Worm (Caenorhabditis elegans) whole organism, L1 larva: Measurements from ENCODE around the gene zif-1.
A peak's percentile ranks its signal among the peaks of the same experiment; 100 is the strongest.

Source experiments
- C04F5.9 ChIP-seq: sonication (generic microtip); optimal IDR thresholded peaks from 2 replicates; lab custom pipeline; 2016; ENCODE audit warnings: missing genetic modification characterization, missing compliant biosample characterization
- C16A3.4 ChIP-seq: fragments of 150-350 bp; optimal IDR thresholded peaks from 2 replicates; lab custom pipeline; 2014; ENCODE audit warnings: missing biosample characterization, missing genetic modification characterization
- aha-1 ChIP-seq: fragments of 150-350 bp; optimal IDR thresholded peaks from 2 replicates; lab custom pipeline; 2014; ENCODE audit warnings: missing biosample characterization, missing genetic modification characterization
- blmp-1 ChIP-seq: fragments of 150-350 bp; optimal IDR thresholded peaks from 2 replicates; lab custom pipeline; 2014; ENCODE audit warnings: missing biosample characterization, missing genetic modification characterization
- ceh-82 ChIP-seq, 3 experiments: fragments of 150-350 bp in 1 of 3; sonication (generic microtip) in 2 of 3; optimal IDR thresholded peaks; 2 replicates each; lab custom pipeline; 2014 to 2017; ENCODE audit warnings: missing biosample characterization in 3 of 3, missing genetic modification characterization in 3 of 3
- dpl-1 ChIP-seq, 3 experiments: fragments of 150-350 bp in 2 of 3; sonication (generic microtip) in 1 of 3; optimal IDR thresholded peaks; 2 replicates each; lab custom pipeline; 2014 to 2017; ENCODE audit warnings: missing biosample characterization in 3 of 3, missing genetic modification characterization in 3 of 3, missing genetic modification reagents in 3 of 3
- dsc-1 ChIP-seq: sonication (generic microtip); optimal IDR thresholded peaks from 2 replicates; lab custom pipeline; 2016; ENCODE audit warnings: mild to moderate bottlenecking, missing genetic modification characterization, missing compliant biosample characterization
- efl-1 ChIP-seq, 4 experiments: fragments of 150-350 bp; optimal IDR thresholded peaks in 3 of 4; peaks in 1 of 4; 1 replicate in 1 of 4; 2 replicates in 3 of 4; lab custom pipeline; 2014; ENCODE audit warnings: missing biosample characterization in 2 of 4, missing genetic modification characterization in 2 of 4, missing genetic modification reagents in 2 of 4
- elt-3 ChIP-seq, 6 experiments: fragments of 150-350 bp in 1 of 6; sonication (generic microtip); optimal IDR thresholded peaks; 2 replicates each; lab custom pipeline; 2017 to 2018; ENCODE audit warnings: missing biosample characterization in 6 of 6, missing genetic modification characterization in 6 of 6, inconsistent platforms in 1 of 6
- ets-5 ChIP-seq: fragments of 200-800 bp; sonication (Bioruptor generic); IDR thresholded peaks from 2 replicates; pipeline ENCODE4 v1.3.6; 2022; ENCODE audit warnings: missing genetic modification characterization, missing compliant biosample characterization
- fkh-10 ChIP-seq: sonication (generic microtip); optimal IDR thresholded peaks from 2 replicates; lab custom pipeline; 2017; ENCODE audit warnings: missing biosample characterization, missing genetic modification reagents, missing genetic modification characterization
- fkh-8 ChIP-seq: sonication (generic microtip); optimal IDR thresholded peaks from 2 replicates; lab custom pipeline; 2016; ENCODE audit warnings: mild to moderate bottlenecking, missing genetic modification characterization, missing compliant biosample characterization
- fos-1 ChIP-seq: fragments of 150-350 bp; optimal IDR thresholded peaks from 2 replicates; lab custom pipeline; 2014; ENCODE audit warnings: missing biosample characterization, missing genetic modification characterization
- hlh-17 ChIP-seq: fragments of 200-800 bp; sonication (Bioruptor generic); optimal IDR thresholded peaks from 2 replicates; lab custom pipeline; 2018; ENCODE audit warnings: missing genetic modification characterization, mild to moderate bottlenecking, missing compliant biosample characterization, moderate library complexity, borderline replicate concordance
- hlh-4 ChIP-seq: sonication (generic microtip); optimal IDR thresholded peaks from 2 replicates; lab custom pipeline; 2016; ENCODE audit warnings: mild to moderate bottlenecking, missing genetic modification characterization, missing compliant biosample characterization
- isw-1 ChIP-seq: fragments of 200-800 bp; sonication (Bioruptor generic); IDR thresholded peaks from 2 replicates; pipeline ENCODE4 v1.3.6; 2022; ENCODE audit warnings: missing genetic modification characterization, missing compliant biosample characterization
- lin-14 ChIP-seq: fragments of 200-800 bp; sonication (Bioruptor generic); optimal IDR thresholded peaks from 2 replicates; lab custom pipeline; 2018; ENCODE audit warnings: mild to moderate bottlenecking, missing genetic modification characterization, moderate library complexity, missing compliant biosample characterization
- lin-35 ChIP-seq, 2 experiments: fragments of 150-350 bp; optimal IDR thresholded peaks; 2 replicates each; lab custom pipeline; 2014; ENCODE audit warnings: missing biosample characterization in 2 of 2, missing genetic modification characterization in 2 of 2, missing genetic modification reagents in 2 of 2
- lir-3 ChIP-seq: sonication (generic microtip); optimal IDR thresholded peaks from 2 replicates; lab custom pipeline; 2016; ENCODE audit warnings: mild to moderate bottlenecking, missing genetic modification characterization, moderate library complexity, missing compliant biosample characterization; ENCODE audit not compliant: poor library complexity
- lsy-2 ChIP-seq, 2 experiments: fragments of 150-350 bp; optimal IDR thresholded peaks; 2 replicates each; lab custom pipeline; 2014; ENCODE audit warnings: missing biosample characterization in 2 of 2, missing genetic modification characterization in 2 of 2
- mdl-1 ChIP-seq, 2 experiments: fragments of 150-350 bp; optimal IDR thresholded peaks; 2 replicates each; lab custom pipeline; 2014 to 2017; ENCODE audit warnings: missing biosample characterization in 2 of 2, missing genetic modification characterization in 2 of 2, inconsistent platforms in 1 of 2
- mep-1 ChIP-seq: fragments of 150-350 bp; optimal IDR thresholded peaks from 2 replicates; lab custom pipeline; 2014; ENCODE audit warnings: missing biosample characterization, missing genetic modification characterization
- nhr-12 ChIP-seq: sonication (generic microtip); optimal IDR thresholded peaks from 2 replicates; lab custom pipeline; 2017; ENCODE audit warnings: missing biosample characterization, missing genetic modification characterization
- nhr-19 ChIP-seq: fragments of 200-800 bp; sonication (Bioruptor generic); conservative IDR thresholded peaks from 2 replicates; pipeline ENCODE4 v1.3.6; 2022; ENCODE audit warnings: missing genetic modification characterization, missing compliant biosample characterization
- nhr-20 ChIP-seq: sonication (generic microtip); optimal IDR thresholded peaks from 2 replicates; lab custom pipeline; 2016; ENCODE audit warnings: mild to moderate bottlenecking, missing genetic modification characterization, missing compliant biosample characterization
- nhr-47 ChIP-seq: sonication (generic microtip); optimal IDR thresholded peaks from 2 replicates; lab custom pipeline; 2016; ENCODE audit warnings: mild to moderate bottlenecking, missing genetic modification characterization, moderate library complexity, missing compliant biosample characterization
- nhr-71 ChIP-seq: sonication (generic microtip); optimal IDR thresholded peaks from 2 replicates; lab custom pipeline; 2016; ENCODE audit warnings: mild to moderate bottlenecking, missing genetic modification characterization, moderate library complexity, missing compliant biosample characterization
- nhr-76 ChIP-seq: sonication (generic microtip); optimal IDR thresholded peaks from 2 replicates; lab custom pipeline; 2017; ENCODE audit warnings: missing biosample characterization, missing genetic modification characterization
- nhr-85 ChIP-seq: sonication (generic microtip); peaks from one replicate; lab custom pipeline; 2016; ENCODE audit warnings: missing genetic modification characterization, inconsistent platforms, missing compliant biosample characterization
- pqm-1 ChIP-seq: sonication (generic microtip); optimal IDR thresholded peaks from 3 replicates; lab custom pipeline; 2017; ENCODE audit warnings: missing biosample characterization, missing genetic modification characterization
- rnt-1 ChIP-seq: sonication (generic microtip); optimal IDR thresholded peaks from 2 replicates; lab custom pipeline; 2016; ENCODE audit warnings: mild to moderate bottlenecking, missing genetic modification characterization, moderate library complexity, missing compliant biosample characterization
- skn-1 ChIP-seq: fragments of 150-350 bp; optimal IDR thresholded peaks from 2 replicates; lab custom pipeline; 2014; ENCODE audit warnings: missing biosample characterization, missing genetic modification characterization
- snu-23 ChIP-seq: sonication (generic microtip); optimal IDR thresholded peaks from 2 replicates; lab custom pipeline; 2016; ENCODE audit warnings: missing genetic modification characterization, missing compliant biosample characterization
- swsn-7 ChIP-seq: sonication (generic microtip); optimal IDR thresholded peaks from 2 replicates; lab custom pipeline; 2016; ENCODE audit warnings: missing genetic modification characterization, missing compliant biosample characterization
- tbx-2 ChIP-seq: sonication (generic microtip); optimal IDR thresholded peaks from 2 replicates; lab custom pipeline; 2016; ENCODE audit warnings: missing genetic modification characterization, missing compliant biosample characterization
- unc-130 ChIP-seq: fragments of 150-350 bp; optimal IDR thresholded peaks from 2 replicates; lab custom pipeline; 2017; ENCODE audit warnings: missing biosample characterization, missing genetic modification characterization, inconsistent platforms
- unc-86 ChIP-seq: sonication (generic microtip); optimal IDR thresholded peaks from 2 replicates; lab custom pipeline; 2016; ENCODE audit warnings: missing genetic modification characterization, missing compliant biosample characterization
- xbp-1 ChIP-seq: sonication (generic microtip); optimal IDR thresholded peaks from 2 replicates; lab custom pipeline; 2016; ENCODE audit warnings: missing genetic modification characterization, missing compliant biosample characterization
- zip-4 ChIP-seq: fragments of 200-800 bp; sonication (Bioruptor generic); optimal IDR thresholded peaks from 2 replicates; lab custom pipeline; 2018; ENCODE audit warnings: mild to moderate bottlenecking, missing genetic modification characterization, moderate library complexity, missing compliant biosample characterization
- ztf-4 ChIP-seq: fragments of 150-350 bp; optimal IDR thresholded peaks from 2 replicates; lab custom pipeline; 2014; ENCODE audit warnings: missing biosample characterization, missing genetic modification characterization

Gene zif-1

ce11 chrIII:8980892-8981291 lies 21.7 kb upstream of the zif-1 start:
- TF ChIP-seq nhr-76 (tag; lab: Kevin White, UChicago) = no peak
- no peak for TF ChIP-seq fkh-10
- no peak for TF ChIP-seq unc-130 (tag; lab: Kevin White, UChicago)
- TF ChIP-seq aha-1 (tag; lab: Kevin White, UChicago) = no peak
- TF ChIP-seq isw-1 (GFP tag; lab: Robert Waterston, UW) = no peak
- no peak for TF ChIP-seq pqm-1 (tag; lab: Kevin White, UChicago)
- TF ChIP-seq nhr-12 (tag; lab: Kevin White, UChicago) = no peak
- no peak for TF ChIP-seq ceh-82 (tag; optimal IDR thresholded peaks at IDR 0.05; lab: Kevin White, UChicago)
- TF ChIP-seq unc-86 (tag; lab: Kevin White, UChicago) = no peak

ce11 chrIII:8981847-8982479 lies 20.6 kb upstream of the zif-1 start, which contains the start of gene pde-2:
Gene pde-2, minus strand, starts transcription at chrIII:8981897.
- TF ChIP-seq lir-3 (tag; lab: Kevin White, UChicago) (peak; percentile 39), skn-1 (tag; lab: Kevin White, UChicago) (peak; percentile 47), xbp-1 (peak; percentile 28), lin-14 (GFP tag; lab: Kevin White, UChicago) (peak; percentile 89), dsc-1 (tag; lab: Kevin White, UChicago) (peak; percentile 26), ceh-82 (tag; optimal IDR thresholded peaks at IDR 0.05; lab: Kevin White, UChicago) (peak in 2 of 3 experiments; percentile 34 to 37), ets-5 (GFP tag; lab: Robert Waterston, UW) (no peak), fos-1 (tag; lab: Kevin White, UChicago) (no peak), nhr-20 (peak; percentile 28), fkh-10 (peak; percentile 63), hlh-4 (no peak), lin-35 (GFP tag; optimal IDR thresholded peaks at IDR 0.05; lab: Kevin White, UChicago) (peak; percentile 8 to 45), fkh-8 (peak; percentile 18), nhr-19 (GFP tag; lab: Robert Waterston, UW) (peak; percentile 35; the same call in 1 of the 2 replicates), dpl-1 (GFP tag; optimal IDR thresholded peaks at IDR 0.05; lab: Kevin White, UChicago) (peak; percentile 18 to 37 (median 26)), blmp-1 (tag; lab: Kevin White, UChicago) (peak; percentile 78), tbx-2 (peak; percentile 54), snu-23 (peak; percentile 60), efl-1 (optimal IDR thresholded peaks at IDR 0.05; lab: Kevin White, UChicago) (peak; percentile 19 to 45), efl-1 (GFP tag; optimal IDR thresholded peaks at IDR 0.05 in 1 of 2; lab: Kevin White, UChicago) (no peak), swsn-7 (tag; lab: Kevin White, UChicago) (peak; percentile 51), nhr-71 (tag; lab: Kevin White, UChicago) (peak; percentile 68), unc-86 (tag; lab: Kevin White, UChicago) (peak; percentile 5), ztf-4 (tag; lab: Kevin White, UChicago) (peak; percentile 33), rnt-1 (peak; percentile 14), C04F5.9 (tag; lab: Kevin White, UChicago) (no peak), mdl-1 (tag; optimal IDR thresholded peaks at IDR 0.05; lab: Kevin White, UChicago) (peak in 1 of 2 experiments; percentile 32), nhr-47 (peak; percentile 58), mep-1 (tag; lab: Kevin White, UChicago) (peak; percentile 78), nhr-85 (tag; lab: Kevin White, UChicago) (peak; percentile 78), hlh-17 (GFP tag; lab: Kevin White, UChicago) (no peak), elt-3 (tag; optimal IDR thresholded peaks at IDR 0.05; lab: Kevin White, UChicago) (no peak), zip-4 (GFP tag; lab: Kevin White, UChicago) (no peak), C16A3.4 (tag; lab: Kevin White, UChicago) (peak; percentile 14), lsy-2 (tag; optimal IDR thresholded peaks at IDR 0.05; lab: Kevin White, UChicago) (peak; percentile 47 to 64)
